Fruit fly (Drosophila melanogaster) whole organism, prepupa: ENCODE results near the gene CG14282.
A peak's percentile ranks its signal among the peaks of the same experiment; 100 is the strongest.

Experiments used
- Blimp-1 ChIP-seq: fragments of 200-800 bp; sonication (Bioruptor generic); optimal IDR thresholded peaks from 3 replicates; lab custom pipeline; 2017; ENCODE audit warnings: missing biosample characterization, missing genetic modification characterization, mild to moderate bottlenecking, moderate library complexity, missing genetic modification reagents
- CG10631 ChIP-seq: fragments of 200-800 bp; sonication (Bioruptor generic); optimal IDR thresholded peaks from 2 replicates; lab custom pipeline; 2016; ENCODE audit warnings: missing biosample characterization, missing genetic modification characterization
- CG10669 ChIP-seq: fragments of 200-800 bp; sonication (Bioruptor generic); optimal IDR thresholded peaks from 3 replicates; lab custom pipeline; 2018; ENCODE audit warnings: missing biosample characterization, mild to moderate bottlenecking, missing genetic modification characterization, moderate library complexity
- CG11294 ChIP-seq: fragments of 200-800 bp; sonication (Bioruptor generic); IDR thresholded peaks from 2 replicates; pipeline ENCODE4 v1.3.6; 2022; ENCODE audit warnings: missing biosample characterization, missing genetic modification characterization
- CG11762 ChIP-seq: fragments of 200-800 bp; sonication (Bioruptor generic); optimal IDR thresholded peaks from 3 replicates; lab custom pipeline; 2016; ENCODE audit warnings: missing biosample characterization, missing genetic modification characterization; ENCODE audit not compliant: insufficient read depth
- CG11902 ChIP-seq: fragments of 200-800 bp; sonication (Bioruptor generic); optimal IDR thresholded peaks from 3 replicates; lab custom pipeline; 2016; ENCODE audit warnings: missing biosample characterization, missing genetic modification characterization
- CG15336 ChIP-seq: fragments of 200-800 bp; sonication (Bioruptor generic); IDR thresholded peaks from 2 replicates; pipeline ENCODE4 v1.3.6; 2022; ENCODE audit warnings: missing biosample characterization, missing genetic modification characterization
- CG16779 ChIP-seq: fragments of 200-800 bp; sonication (Bioruptor generic); optimal IDR thresholded peaks from 3 replicates; lab custom pipeline; 2017; ENCODE audit warnings: missing biosample characterization, mild to moderate bottlenecking, missing genetic modification characterization
- CG3032 ChIP-seq: fragments of 200-800 bp; optimal IDR thresholded peaks from 2 replicates; lab custom pipeline; 2019; ENCODE audit warnings: missing biosample characterization, mild to moderate bottlenecking, missing genetic modification characterization, moderate library complexity
- CG32006 ChIP-seq: fragments of 200-800 bp; sonication (Bioruptor generic); optimal IDR thresholded peaks from 3 replicates; lab custom pipeline; 2017; ENCODE audit warnings: missing biosample characterization, mild to moderate bottlenecking, missing genetic modification characterization
- CG34406 ChIP-seq: fragments of 200-800 bp; sonication (Bioruptor generic); optimal IDR thresholded peaks from 3 replicates; lab custom pipeline; 2016; ENCODE audit warnings: missing biosample characterization, missing genetic modification characterization
- CG3919 ChIP-seq: fragments of 200-800 bp; sonication (Bioruptor generic); optimal IDR thresholded peaks from 3 replicates; lab custom pipeline; 2016; ENCODE audit warnings: missing biosample characterization, missing genetic modification characterization
- CG4318 ChIP-seq: fragments of 200-800 bp; sonication (Bioruptor generic); optimal IDR thresholded peaks from 3 replicates; lab custom pipeline; 2017; ENCODE audit warnings: missing biosample characterization, mild to moderate bottlenecking, missing genetic modification characterization
- CG6276 ChIP-seq: fragments of 200-800 bp; sonication (Bioruptor generic); optimal IDR thresholded peaks from 2 replicates; lab custom pipeline; 2017; ENCODE audit warnings: missing biosample characterization, mild to moderate bottlenecking, missing genetic modification characterization
- CG6792 ChIP-seq: fragments of 200-800 bp; sonication (Bioruptor generic); optimal IDR thresholded peaks from 3 replicates; lab custom pipeline; 2016; ENCODE audit warnings: missing biosample characterization, missing genetic modification characterization
- CG6808 ChIP-seq: fragments of 200-800 bp; sonication (Bioruptor generic); optimal IDR thresholded peaks from 3 replicates; lab custom pipeline; 2017; ENCODE audit warnings: missing biosample characterization, missing genetic modification characterization, mild to moderate bottlenecking, moderate library complexity, missing genetic modification reagents
- CG6854 ChIP-seq: fragments of 200-800 bp; sonication (Bioruptor generic); optimal IDR thresholded peaks from 2 replicates; lab custom pipeline; 2017; ENCODE audit warnings: missing biosample characterization, mild to moderate bottlenecking, missing genetic modification characterization
- CG7368 ChIP-seq: fragments of 200-800 bp; sonication (Bioruptor generic); optimal IDR thresholded peaks from 3 replicates; lab custom pipeline; 2016; ENCODE audit warnings: missing biosample characterization, missing genetic modification characterization
- CG8632 ChIP-seq: fragments of 200-800 bp; sonication (Bioruptor generic); optimal IDR thresholded peaks from 3 replicates; lab custom pipeline; 2016; ENCODE audit warnings: missing biosample characterization, missing genetic modification characterization
- CG9139 ChIP-seq: fragments of 200-800 bp; sonication (Bioruptor generic); optimal IDR thresholded peaks from 3 replicates; lab custom pipeline; 2017; ENCODE audit warnings: missing biosample characterization, mild to moderate bottlenecking, missing genetic modification characterization
- Eip75B ChIP-seq: fragments of 200-800 bp; sonication (Bioruptor generic); optimal IDR thresholded peaks from 3 replicates; lab custom pipeline; 2016; ENCODE audit warnings: missing biosample characterization, missing genetic modification characterization
- Eip78C ChIP-seq: fragments of 200-800 bp; sonication (Bioruptor generic); peaks from one replicate; lab custom pipeline; 2016; ENCODE audit warnings: missing biosample characterization, missing genetic modification characterization
- Eip93F ChIP-seq: fragments of 200-800 bp; sonication (Bioruptor generic); optimal IDR thresholded peaks from 2 replicates; lab custom pipeline; 2016; ENCODE audit warnings: missing biosample characterization, mild to moderate bottlenecking, missing genetic modification characterization
- Ets21C ChIP-seq: fragments of 200-800 bp; sonication (Bioruptor generic); optimal IDR thresholded peaks from 3 replicates; lab custom pipeline; 2016; ENCODE audit warnings: missing biosample characterization, missing genetic modification characterization
- Ets96B ChIP-seq: fragments of 200-800 bp; optimal IDR thresholded peaks from 2 replicates; lab custom pipeline; 2019; ENCODE audit warnings: missing biosample characterization, mild to moderate bottlenecking, missing genetic modification characterization, moderate library complexity
- Gug ChIP-seq: fragments of 200-800 bp; sonication (Bioruptor generic); IDR thresholded peaks from 2 replicates; pipeline ENCODE4 v1.3.6; 2022; ENCODE audit warnings: missing biosample characterization, missing genetic modification characterization
- Hr38 ChIP-seq: sonication (Bioruptor generic); optimal IDR thresholded peaks from 2 replicates; lab custom pipeline; 2016; ENCODE audit warnings: missing biosample characterization, missing genetic modification characterization
- Hr39 ChIP-seq: fragments of 200-800 bp; sonication (Bioruptor generic); optimal IDR thresholded peaks from 2 replicates; lab custom pipeline; 2016; ENCODE audit warnings: missing biosample characterization, missing genetic modification characterization
- Hr4 ChIP-seq: fragments of 200-800 bp; sonication (Bioruptor generic); optimal IDR thresholded peaks from 3 replicates; lab custom pipeline; 2016; ENCODE audit warnings: missing biosample characterization, missing genetic modification characterization
- Lpt ChIP-seq: fragments of 200-800 bp; sonication (Bioruptor generic); optimal IDR thresholded peaks from 3 replicates; lab custom pipeline; 2016; ENCODE audit warnings: missing biosample characterization, missing genetic modification characterization
- Met ChIP-seq: fragments of 200-800 bp; sonication (Bioruptor generic); optimal IDR thresholded peaks from 3 replicates; lab custom pipeline; 2016; ENCODE audit warnings: missing biosample characterization, missing genetic modification characterization
- OdsH ChIP-seq: fragments of 200-800 bp; sonication (Bioruptor generic); optimal IDR thresholded peaks from 3 replicates; lab custom pipeline; 2016; ENCODE audit warnings: missing biosample characterization, missing genetic modification characterization
- Smox ChIP-seq: fragments of 200-800 bp; sonication (Bioruptor generic); optimal IDR thresholded peaks from 3 replicates; lab custom pipeline; 2016; ENCODE audit warnings: missing biosample characterization, missing genetic modification characterization
- Sox102F ChIP-seq: fragments of 200-800 bp; sonication (Bioruptor generic); optimal IDR thresholded peaks from 2 replicates; lab custom pipeline; 2016; ENCODE audit warnings: missing biosample characterization, mild to moderate bottlenecking, missing genetic modification characterization
- Sox14 ChIP-seq: fragments of 200-800 bp; sonication (Bioruptor generic); optimal IDR thresholded peaks from 3 replicates; lab custom pipeline; 2016; ENCODE audit warnings: missing biosample characterization, missing genetic modification characterization
- Sox15 ChIP-seq: fragments of 200-800 bp; sonication (Bioruptor generic); optimal IDR thresholded peaks from 3 replicates; lab custom pipeline; 2016; ENCODE audit warnings: missing biosample characterization, missing genetic modification characterization
- achi ChIP-seq: fragments of 200-800 bp; sonication (Bioruptor generic); optimal IDR thresholded peaks from 3 replicates; lab custom pipeline; 2016; ENCODE audit warnings: missing biosample characterization, missing genetic modification characterization
- acj6 ChIP-seq: fragments of 200-800 bp; sonication (Bioruptor generic); optimal IDR thresholded peaks from 3 replicates; lab custom pipeline; 2016; ENCODE audit warnings: missing biosample characterization, missing genetic modification characterization
- cyc ChIP-seq: fragments of 200-800 bp; sonication (Bioruptor generic); optimal IDR thresholded peaks from 3 replicates; lab custom pipeline; 2016; ENCODE audit warnings: missing biosample characterization, missing genetic modification characterization
- dac ChIP-seq: fragments of 200-800 bp; sonication (Bioruptor generic); optimal IDR thresholded peaks from 2 replicates; lab custom pipeline; 2017; ENCODE audit warnings: missing biosample characterization, mild to moderate bottlenecking, missing genetic modification characterization
- dsx ChIP-seq: fragments of 200-800 bp; optimal IDR thresholded peaks from 3 replicates; lab custom pipeline; 2019; ENCODE audit warnings: missing biosample characterization, mild to moderate bottlenecking, missing genetic modification characterization, moderate library complexity; ENCODE audit not compliant: poor library complexity, severe bottlenecking
- eg ChIP-seq: fragments of 200-800 bp; sonication (Bioruptor generic); IDR thresholded peaks from 3 replicates; pipeline ENCODE4 v1.3.6; 2022; ENCODE audit warnings: missing biosample characterization, missing genetic modification characterization
- fd59A ChIP-seq: fragments of 200-800 bp; sonication (Bioruptor generic); optimal IDR thresholded peaks from 2 replicates; lab custom pipeline; 2017; ENCODE audit warnings: missing biosample characterization, mild to moderate bottlenecking, missing genetic modification characterization, missing genetic modification reagents
- fd85E ChIP-seq: fragments of 200-800 bp; sonication (Bioruptor generic); optimal IDR thresholded peaks from 3 replicates; lab custom pipeline; 2016; ENCODE audit warnings: missing biosample characterization, missing genetic modification characterization
- fkh ChIP-seq: fragments of 200-800 bp; sonication (Bioruptor generic); optimal IDR thresholded peaks from 3 replicates; lab custom pipeline; 2017; ENCODE audit warnings: missing biosample characterization, mild to moderate bottlenecking, missing genetic modification characterization, moderate library complexity
- lz ChIP-seq: fragments of 200-800 bp; sonication (Bioruptor generic); optimal IDR thresholded peaks from 3 replicates; lab custom pipeline; 2016; ENCODE audit warnings: missing biosample characterization, missing genetic modification characterization
- pdm3 ChIP-seq: fragments of 200-800 bp; sonication (Bioruptor generic); optimal IDR thresholded peaks from 3 replicates; lab custom pipeline; 2016; ENCODE audit warnings: missing biosample characterization, missing genetic modification characterization
- spab ChIP-seq: fragments of 200-800 bp; sonication (Bioruptor generic); optimal IDR thresholded peaks from 2 replicates; lab custom pipeline; 2017; ENCODE audit warnings: missing biosample characterization, mild to moderate bottlenecking, missing genetic modification characterization, missing genetic modification reagents
- ss ChIP-seq, 2 experiments: fragments of 200-800 bp; sonication (Bioruptor generic); optimal IDR thresholded peaks; 2 replicates in 1 of 2; 3 replicates in 1 of 2; lab custom pipeline; 2017 to 2018; ENCODE audit warnings: mild to moderate bottlenecking in 2 of 2, missing biosample characterization in 2 of 2, missing genetic modification characterization in 2 of 2, moderate library complexity in 1 of 2
- svp ChIP-seq: fragments of 200-800 bp; sonication (Bioruptor generic); peaks from one replicate; lab custom pipeline; 2016; ENCODE audit warnings: missing biosample characterization, missing genetic modification characterization
- topi ChIP-seq: fragments of 200-800 bp; sonication (Bioruptor generic); optimal IDR thresholded peaks from 3 replicates; lab custom pipeline; 2016; ENCODE audit warnings: missing biosample characterization, missing genetic modification characterization
- vri ChIP-seq: fragments of 200-800 bp; sonication (Bioruptor generic); optimal IDR thresholded peaks from 3 replicates; lab custom pipeline; 2016; ENCODE audit warnings: missing biosample characterization, mild to moderate bottlenecking, missing genetic modification characterization

CG14282 gene

DNA sequence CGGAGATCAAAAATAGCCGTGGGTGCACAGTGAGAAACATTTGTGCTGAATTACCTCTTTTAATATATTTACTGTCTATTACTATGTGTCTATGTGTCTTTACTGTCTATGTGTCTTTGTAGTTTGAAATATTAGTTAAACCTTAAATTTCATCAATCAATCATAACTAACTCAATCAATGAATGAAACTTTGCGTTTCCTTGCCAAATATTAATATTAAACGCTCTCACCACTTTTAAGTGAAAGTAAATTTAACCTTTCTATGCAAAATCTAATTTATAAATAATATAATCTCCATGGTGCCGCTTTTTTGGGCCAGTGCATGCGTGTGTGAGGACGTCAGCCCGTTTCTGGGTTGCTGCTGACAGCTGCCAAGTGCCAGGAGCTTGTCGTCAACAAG is 4.4 kb downstream of the CG14282 start:
- peak; percentile 61 for TF ChIP-seq CG7368 (GFP tag; lab: Kevin White, UChicago)
- TF ChIP-seq CG10669 (GFP tag; lab: Kevin White, UChicago): peak; percentile 77
- TF ChIP-seq Eip78C (GFP tag; lab: Kevin White, UChicago): peak; percentile 93
- TF ChIP-seq CG3919: peak; percentile 80
- TF ChIP-seq OdsH (GFP tag; lab: Kevin White, UChicago): peak; percentile 83
- peak; percentile 57 for TF ChIP-seq spab
- no peak for TF ChIP-seq fkh
- peak; percentile 65 for TF ChIP-seq cyc (GFP tag; lab: Kevin White, UChicago)
- peak; percentile 69 for TF ChIP-seq eg
- TF ChIP-seq acj6 (GFP tag; lab: Kevin White, UChicago): peak; percentile 70
- TF ChIP-seq CG6854: no peak
- TF ChIP-seq pdm3 (GFP tag; lab: Kevin White, UChicago): peak; percentile 79
- no peak for TF ChIP-seq Blimp-1 (GFP tag; lab: Kevin White, UChicago)
- peak; percentile 73 for TF ChIP-seq CG34406
- TF ChIP-seq Lpt (GFP tag; lab: Kevin White, UChicago): peak; percentile 82
- peak; percentile 78 for TF ChIP-seq achi (GFP tag; lab: Kevin White, UChicago)
- peak; percentile 65 for TF ChIP-seq svp (GFP tag; lab: Kevin White, UChicago)
- TF ChIP-seq Sox14 (GFP tag; lab: Kevin White, UChicago): peak; percentile 69
- TF ChIP-seq Smox: peak; percentile 67
- TF ChIP-seq Eip75B: peak; percentile 51
- peak; percentile 66 for TF ChIP-seq fd59A (GFP tag; lab: Kevin White, UChicago)
- TF ChIP-seq Met (GFP tag; lab: Kevin White, UChicago): peak; percentile 74
- peak; percentile 49 for TF ChIP-seq Sox15 (GFP tag; lab: Kevin White, UChicago)
- TF ChIP-seq Hr38 (GFP tag; lab: Kevin White, UChicago): no peak
- peak; percentile 59 for TF ChIP-seq lz (GFP tag; lab: Kevin White, UChicago)
- no peak for TF ChIP-seq Eip93F (GFP tag; lab: Kevin White, UChicago)
- TF ChIP-seq Hr39 (GFP tag; lab: Kevin White, UChicago): peak; percentile 62
- TF ChIP-seq Ets96B (tag; lab: Kevin White, UChicago): peak; percentile 61
- TF ChIP-seq CG3032 (tag; lab: Kevin White, UChicago): peak; percentile 74
- TF ChIP-seq CG10631 (GFP tag; lab: Kevin White, UChicago): peak; percentile 67
- TF ChIP-seq vri (GFP tag; lab: Kevin White, UChicago): peak; percentile 29
- TF ChIP-seq dac (GFP tag; lab: Kevin White, UChicago): peak; percentile 43
- peak; percentile 90 for TF ChIP-seq CG6276 (GFP tag; lab: Kevin White, UChicago)
- TF ChIP-seq CG15336: peak; percentile 82
- peak; percentile 40 to 74 for TF ChIP-seq ss (GFP tag; optimal IDR thresholded peaks at IDR 0.05; lab: Kevin White, UChicago)
- TF ChIP-seq Gug (GFP tag; lab: Robert Waterston, UW): peak; percentile 60
- peak; percentile 44 for TF ChIP-seq fd85E (GFP tag; lab: Kevin White, UChicago)
- TF ChIP-seq CG11294 (GFP tag; lab: Robert Waterston, UW): peak; percentile 47
- peak; percentile 57 for TF ChIP-seq Sox102F
- TF ChIP-seq CG4318 (GFP tag; lab: Kevin White, UChicago): peak; percentile 85
- peak; percentile 60 for TF ChIP-seq CG6792
- TF ChIP-seq CG11762 (GFP tag; lab: Kevin White, UChicago): peak; percentile 72
- peak; percentile 60 for TF ChIP-seq CG16779 (tag; lab: Kevin White, UChicago)
- peak; percentile 31 for TF ChIP-seq Ets21C (GFP tag; lab: Kevin White, UChicago)
- TF ChIP-seq CG11902: peak; percentile 50
- peak; percentile 39 for TF ChIP-seq dsx (GFP tag; lab: Kevin White, UChicago)
- peak; percentile 77 for TF ChIP-seq CG8632 (GFP tag; lab: Kevin White, UChicago)
- peak; percentile 35 for TF ChIP-seq CG9139
- TF ChIP-seq topi (GFP tag; lab: Kevin White, UChicago): peak; percentile 70
- peak; percentile 89 for TF ChIP-seq Hr4 (GFP tag; lab: Kevin White, UChicago)
- TF ChIP-seq CG32006: peak; percentile 94
- peak; percentile 78 for TF ChIP-seq CG6808
